Fruit fly (Drosophila melanogaster): ENCODE results near the gene bves.

DNA sequence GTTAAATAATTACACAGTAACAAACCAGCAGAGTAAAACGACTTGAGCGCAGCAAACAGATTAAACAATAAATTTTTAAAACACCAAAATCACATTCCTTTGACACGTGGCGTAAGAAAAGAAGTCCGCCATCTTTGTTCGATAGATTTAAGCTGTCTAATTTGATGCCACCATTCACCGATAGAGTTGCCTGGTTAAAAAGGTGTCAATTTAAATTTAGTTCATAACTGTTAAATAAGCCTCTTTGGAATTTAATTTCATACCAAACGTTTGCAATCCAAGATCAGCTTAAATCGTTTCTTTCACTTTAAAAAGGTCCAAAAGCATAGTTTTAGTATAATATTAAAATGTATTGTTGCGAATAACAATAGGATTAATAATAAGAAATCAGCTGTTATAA lies 48.3 kb downstream of the bves start, which contains the start of gene CG15446:
- TF ChIP-seq CG7045 (GFP tag; optimal IDR thresholded peaks at IDR 0.05) = no peak
- no peak for TF ChIP-seq cic (GFP tag; optimal IDR thresholded peaks at IDR 0.05)
- TF ChIP-seq CG12768 (GFP tag; optimal IDR thresholded peaks at IDR 0.05) = no peak
- TF ChIP-seq CG33017 (tag; optimal IDR thresholded peaks at IDR 0.05) = no peak
- TF ChIP-seq Hr96 (GFP tag; optimal IDR thresholded peaks at IDR 0.05) = no peak

Data from whole organism, adult.